Fruit fly (Drosophila melanogaster): ENCODE data around the gene Atg3.
A peak's percentile ranks its signal among the peaks of the same experiment; 100 is the strongest.

Atg3 gene

dm6 chr3L:18786427-18787104 is 38.1 kb downstream of the Atg3 start:
- peak; percentile 65 for TF ChIP-seq noc (tag; optimal IDR thresholded peaks at IDR 0.05)

- TF ChIP-seq noc (tag; optimal IDR thresholded peaks at IDR 0.05): no peak
These were observed 39.4 kb downstream of the Atg3 start for dm6 chr3L:18787882-18788281.

dm6 chr3L:18789203-18790018 is 40.9 kb downstream of the Atg3 start:
- peak; percentile 64 for TF ChIP-seq noc (tag; optimal IDR thresholded peaks at IDR 0.05)

- no peak for TF ChIP-seq noc (tag; optimal IDR thresholded peaks at IDR 0.05)
These were observed 42.2 kb downstream of the Atg3 start for dm6 chr3L:18790630-18791167.

- TF ChIP-seq noc (tag; optimal IDR thresholded peaks at IDR 0.05): peak; percentile 39
These were observed 42.9 kb downstream of the Atg3 start for dm6 chr3L:18791232-18792008.

- TF ChIP-seq noc (tag; optimal IDR thresholded peaks at IDR 0.05): no peak
These were observed 43.5 kb downstream of the Atg3 start for dm6 chr3L:18792009-18792339.

- no peak for TF ChIP-seq noc (tag; optimal IDR thresholded peaks at IDR 0.05)
These were observed 44.3 kb downstream of the Atg3 start for dm6 chr3L:18792834-18793233.

dm6 chr3L:18795056-18795841 is 46.8 kb downstream of the Atg3 start:
- no peak for TF ChIP-seq noc (tag; optimal IDR thresholded peaks at IDR 0.05)

- no peak for TF ChIP-seq noc (tag; optimal IDR thresholded peaks at IDR 0.05)
These were observed 47.9 kb downstream of the Atg3 start for dm6 chr3L:18796376-18796775.

dm6 chr3L:18799508-18800062 is 51.1 kb downstream of the Atg3 start:
- no peak for TF ChIP-seq noc (tag; optimal IDR thresholded peaks at IDR 0.05)
